Worm (Caenorhabditis elegans) whole organism, L4 larva: ENCODE results near the gene F16H6.10.

Source experiments
- F10B5.3 ChIP-seq: sonication (generic microtip); optimal IDR thresholded peaks from 2 replicates; lab custom pipeline; 2016; ENCODE audit warnings: mild to moderate bottlenecking, missing genetic modification characterization, missing compliant biosample characterization
- T26A8.4 ChIP-seq: fragments of 200-800 bp; sonication (Bioruptor generic); IDR thresholded peaks from 2 replicates; pipeline ENCODE4 v1.3.6; 2022; ENCODE audit warnings: missing genetic modification characterization, missing compliant biosample characterization
- Y5F2A.4 ChIP-seq: fragments of 200-800 bp; sonication (Bioruptor generic); optimal IDR thresholded peaks from 2 replicates; lab custom pipeline; 2018; ENCODE audit warnings: mild to moderate bottlenecking, missing genetic modification characterization, missing compliant biosample characterization
- daf-12 ChIP-seq: fragments of 150-350 bp; optimal IDR thresholded peaks from 2 replicates; lab custom pipeline; 2014; ENCODE audit warnings: missing biosample characterization, missing genetic modification reagents, missing genetic modification characterization
- daf-8 ChIP-seq: fragments of 200-800 bp; sonication (Bioruptor generic); IDR thresholded peaks from 2 replicates; pipeline ENCODE4 v1.3.6; 2022; ENCODE audit warnings: missing genetic modification characterization, missing compliant biosample characterization
- lir-3 ChIP-seq: sonication (generic microtip); optimal IDR thresholded peaks from 2 replicates; lab custom pipeline; 2016; ENCODE audit warnings: mild to moderate bottlenecking, missing genetic modification characterization, missing compliant biosample characterization
- nhr-237 ChIP-seq: sonication (generic microtip); optimal IDR thresholded peaks from 2 replicates; lab custom pipeline; 2017; ENCODE audit warnings: missing biosample characterization, missing genetic modification characterization
- nhr-28 ChIP-seq: fragments of 150-350 bp; optimal IDR thresholded peaks from 2 replicates; lab custom pipeline; 2014; ENCODE audit warnings: missing biosample characterization, missing genetic modification characterization
- pqm-1 ChIP-seq: sonication (generic microtip); optimal IDR thresholded peaks from 2 replicates; lab custom pipeline; 2017; ENCODE audit warnings: missing biosample characterization, missing genetic modification characterization
- sdz-12 ChIP-seq: fragments of 200-800 bp; sonication (Bioruptor generic); optimal IDR thresholded peaks from 2 replicates; lab custom pipeline; 2018; ENCODE audit warnings: mild to moderate bottlenecking, missing genetic modification characterization, missing compliant biosample characterization
- tag-97 ChIP-seq: fragments of 200-800 bp; sonication (Bioruptor generic); IDR thresholded peaks from 2 replicates; pipeline ENCODE4 v1.3.6; 2022; ENCODE audit warnings: missing genetic modification characterization, missing compliant biosample characterization
- unc-62 ChIP-seq, 3 experiments: fragments of 150-350 bp in 1 of 3; sonication (generic microtip); optimal IDR thresholded peaks in 2 of 3; peaks in 1 of 3; 1 replicate in 1 of 3; 2 replicates in 2 of 3; lab custom pipeline; 2014 to 2017; ENCODE audit warnings: missing biosample characterization in 3 of 3, missing genetic modification characterization in 3 of 3, missing genetic modification reagents in 3 of 3, missing genotype in 1 of 3

DNA sequence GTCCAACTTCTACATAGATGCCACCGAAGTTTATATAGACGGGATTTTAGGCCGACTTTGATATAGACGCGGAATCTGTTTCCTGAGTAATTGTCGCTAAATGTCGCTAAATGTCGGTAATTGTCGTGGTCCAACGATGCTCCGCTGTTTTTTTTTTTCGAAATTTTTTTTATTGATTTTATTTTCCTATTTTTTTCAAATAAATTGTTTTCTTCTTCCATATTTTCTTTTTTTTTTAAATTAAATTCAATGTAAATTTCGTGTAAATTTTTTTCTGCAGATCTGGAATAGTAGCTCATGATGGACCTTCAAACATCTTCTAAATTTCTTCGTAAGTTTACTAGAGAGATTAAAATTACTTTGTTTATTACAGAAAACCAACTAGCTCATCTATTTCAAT is 39.3 kb downstream of the F16H6.10 start, which contains the start of gene C31G12.3:
- TF ChIP-seq sdz-12 (GFP tag; lab: Kevin White, UChicago) (no peak), unc-62 (GFP tag; optimal IDR thresholded peaks at IDR 0.05 in 1 of 2; lab: Kevin White, UChicago) (no peak), unc-62 (tag; optimal IDR thresholded peaks at IDR 0.05; lab: Kevin White, UChicago) (no peak), tag-97 (GFP tag; lab: Robert Waterston, UW) (no peak), pqm-1 (tag; lab: Kevin White, UChicago) (no peak), daf-8 (GFP tag; lab: Robert Waterston, UW) (no peak), nhr-237 (no peak), lir-3 (tag; lab: Kevin White, UChicago) (no peak), F10B5.3 (tag; lab: Kevin White, UChicago) (no peak), nhr-28 (tag; lab: Kevin White, UChicago) (no peak), T26A8.4 (GFP tag; lab: Robert Waterston, UW) (no peak), Y5F2A.4 (GFP tag; lab: Kevin White, UChicago) (no peak), daf-12 (tag; lab: Kevin White, UChicago) (no peak)
